Worm (Caenorhabditis elegans): Measurements from ENCODE around the gene ssq-1.

ssq-1 gene

ce11 chrIV:9811487-9811886 lies 40.9 kb upstream of the ssq-1 start:
- TF ChIP-seq nhr-76 (tag; optimal IDR thresholded peaks at IDR 0.05) (no peak), ztf-11 (tag; optimal IDR thresholded peaks at IDR 0.05) (no peak), unc-39 (tag; optimal IDR thresholded peaks at IDR 0.05) (no peak), elt-3 (tag; optimal IDR thresholded peaks at IDR 0.05) (no peak), eor-1 (tag; optimal IDR thresholded peaks at IDR 0.05) (no peak), nhr-237 (tag; optimal IDR thresholded peaks at IDR 0.05) (no peak), egl-5 (tag; optimal IDR thresholded peaks at IDR 0.05) (no peak), tbx-2 (tag; optimal IDR thresholded peaks at IDR 0.05) (no peak), sea-2 (GFP tag; optimal IDR thresholded peaks at IDR 0.05) (no peak), fkh-10 (GFP tag; optimal IDR thresholded peaks at IDR 0.05) (no peak), nhr-67 (tag; optimal IDR thresholded peaks at IDR 0.05) (no peak), fkh-2 (tag; optimal IDR thresholded peaks at IDR 0.05) (no peak), fos-1 (tag; optimal IDR thresholded peaks at IDR 0.05) (no peak), nhr-77 (tag; optimal IDR thresholded peaks at IDR 0.05) (no peak), unc-62 (GFP tag; optimal IDR thresholded peaks at IDR 0.05) (no peak), ama-1 (optimal IDR thresholded peaks at IDR 0.05) (no peak), mdl-1 (tag; optimal IDR thresholded peaks at IDR 0.05) (no peak), nhr-11 (tag; optimal IDR thresholded peaks at IDR 0.05) (no peak), R02D3.7 (tag; optimal IDR thresholded peaks at IDR 0.05) (no peak), nhr-43 (tag; optimal IDR thresholded peaks at IDR 0.05; ENCODE audit: poor library complexity, severe bottlenecking) (no peak)

- TF ChIP-seq nhr-28 (tag; optimal IDR thresholded peaks at IDR 0.05) (no peak), ceh-82 (tag; optimal IDR thresholded peaks at IDR 0.05) (no peak), nhr-11 (tag; optimal IDR thresholded peaks at IDR 0.05) (no peak), nhr-77 (tag; optimal IDR thresholded peaks at IDR 0.05) (no peak), nhr-43 (tag; optimal IDR thresholded peaks at IDR 0.05; ENCODE audit: poor library complexity, severe bottlenecking) (no peak), daf-12 (tag; optimal IDR thresholded peaks at IDR 0.05) (no peak), pqm-1 (tag; optimal IDR thresholded peaks at IDR 0.05) (no peak), ZK546.5 (tag; optimal IDR thresholded peaks at IDR 0.05) (no peak), lin-39 (tag; optimal IDR thresholded peaks at IDR 0.05) (no peak)
These were observed 36.9 kb upstream of the ssq-1 start, which contains the start of gene egl-20 for ce11 chrIV:9815432-9815831. Gene egl-20, minus strand, starts transcription at chrIV:9815532.

- TF ChIP-seq nhr-25 (tag; optimal IDR thresholded peaks at IDR 0.05) (no peak), daf-12 (tag; optimal IDR thresholded peaks at IDR 0.05) (no peak), ama-1 (optimal IDR thresholded peaks at IDR 0.05) (no peak), fkh-2 (tag; optimal IDR thresholded peaks at IDR 0.05) (no peak), nhr-23 (tag; optimal IDR thresholded peaks at IDR 0.05) (peak; percentile 40), nhr-77 (tag; optimal IDR thresholded peaks at IDR 0.05) (no peak)
These were observed 30.7 kb upstream of the ssq-1 start, which contains the start of gene col-123 for ce11 chrIV:9821621-9822020. Gene col-123, plus strand, starts transcription at chrIV:9821921.

DNA sequence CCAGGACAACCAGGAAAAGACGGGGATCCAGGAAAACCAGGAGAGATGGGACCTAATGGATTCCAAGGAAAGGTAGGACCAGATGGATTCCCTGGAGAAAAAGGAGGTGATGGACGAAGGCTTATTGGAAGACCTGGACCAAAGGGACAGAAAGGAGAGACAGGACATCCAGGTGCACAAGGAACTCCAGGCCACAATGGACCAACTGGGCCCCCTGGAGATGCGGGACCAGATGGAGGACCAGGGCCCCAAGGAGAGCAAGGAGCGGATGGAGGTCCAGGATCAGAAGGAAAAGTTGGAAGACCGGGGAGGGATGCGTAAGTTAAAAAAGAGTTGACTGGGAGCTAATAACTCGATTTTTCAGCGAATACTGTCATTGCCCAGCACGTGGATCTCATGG lies 29.8 kb upstream of the ssq-1 start:
- TF ChIP-seq eor-1 (tag; optimal IDR thresholded peaks at IDR 0.05) = no peak

DNA sequence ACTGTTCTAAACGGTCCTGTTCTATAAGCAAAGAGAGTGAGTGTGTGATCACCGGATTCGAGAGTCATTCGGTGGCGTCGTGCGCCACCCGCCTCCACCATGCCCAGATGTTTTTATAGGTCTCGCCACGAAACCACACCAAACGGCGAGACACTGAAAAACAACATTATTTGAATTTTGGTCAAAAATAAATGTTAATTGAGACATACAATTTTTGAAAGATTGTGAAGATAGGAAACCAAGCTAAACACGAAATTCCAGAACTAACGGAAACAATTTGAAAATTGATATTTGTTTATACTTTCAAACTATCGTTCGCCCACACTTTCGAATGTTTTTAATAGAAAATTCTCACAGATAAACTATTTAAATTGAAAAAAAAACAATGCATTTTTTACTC lies 27.9 kb upstream of the ssq-1 start, which contains the start of gene catp-6:
Gene catp-6, minus strand, starts transcription at position 101 of the 400 bp plus-strand sequence.
- TF ChIP-seq tbx-2 (tag; optimal IDR thresholded peaks at IDR 0.05) (no peak), egl-5 (tag; optimal IDR thresholded peaks at IDR 0.05) (no peak), nhr-11 (tag; optimal IDR thresholded peaks at IDR 0.05) (no peak), fos-1 (tag; optimal IDR thresholded peaks at IDR 0.05) (no peak), elt-3 (tag; optimal IDR thresholded peaks at IDR 0.05) (no peak), skn-1 (tag; optimal IDR thresholded peaks at IDR 0.05) (no peak), ztf-4 (tag; optimal IDR thresholded peaks at IDR 0.05) (no peak), fkh-2 (tag; optimal IDR thresholded peaks at IDR 0.05) (no peak), lin-39 (tag; optimal IDR thresholded peaks at IDR 0.05) (no peak), eor-1 (tag; optimal IDR thresholded peaks at IDR 0.05) (no peak), R02D3.7 (tag; optimal IDR thresholded peaks at IDR 0.05) (no peak), jun-1 (tag; optimal IDR thresholded peaks at IDR 0.05) (no peak), unc-39 (tag; optimal IDR thresholded peaks at IDR 0.05) (no peak)

DNA sequence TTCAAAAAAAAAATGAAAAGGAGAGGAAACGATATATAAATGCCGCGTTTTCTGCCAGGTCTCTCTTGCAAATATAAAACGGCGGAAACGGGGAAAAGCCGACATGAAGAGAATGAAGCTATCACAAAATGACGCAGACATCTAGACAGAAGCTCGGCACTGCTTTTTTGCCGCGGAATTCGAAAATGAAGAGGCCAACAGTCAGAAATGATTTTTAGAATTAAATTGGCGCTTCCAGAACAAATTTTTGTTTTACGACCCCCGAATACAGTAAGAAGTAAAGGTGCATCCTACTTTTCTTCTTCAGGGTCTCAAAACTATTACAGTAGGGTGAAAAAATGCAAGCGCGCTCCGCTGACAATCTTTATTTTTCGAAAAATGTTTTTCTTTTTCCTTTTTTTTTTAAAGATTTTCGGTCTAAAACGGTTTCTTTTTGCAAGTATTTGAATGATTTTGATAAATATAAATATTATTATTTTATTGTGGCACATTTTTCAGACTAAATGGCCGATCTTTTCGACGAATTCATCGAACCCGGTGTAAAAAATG lies 27.1 kb upstream of the ssq-1 start, which contains the start of gene mtr-4:
Gene mtr-4, plus strand, starts transcription at position 499 of the 549 bp plus-strand sequence.
- TF ChIP-seq nhr-77 (tag; optimal IDR thresholded peaks at IDR 0.05) = no peak
- peak; percentile 27 for TF ChIP-seq egl-5 (tag; optimal IDR thresholded peaks at IDR 0.05)
- no peak for TF ChIP-seq fkh-2 (tag; optimal IDR thresholded peaks at IDR 0.05)
- peak; percentile 85 for TF ChIP-seq elt-2 (tag; optimal IDR thresholded peaks at IDR 0.05)
- no peak for TF ChIP-seq ceh-82 (tag; optimal IDR thresholded peaks at IDR 0.05)
- TF ChIP-seq eor-1 (tag; optimal IDR thresholded peaks at IDR 0.05) = no peak
- no peak for TF ChIP-seq nhr-28 (tag; optimal IDR thresholded peaks at IDR 0.05)
- TF ChIP-seq nhr-76 (tag; optimal IDR thresholded peaks at IDR 0.05) = no peak
- TF ChIP-seq jun-1 (tag; optimal IDR thresholded peaks at IDR 0.05) = no peak
- TF ChIP-seq unc-39 (tag; optimal IDR thresholded peaks at IDR 0.05) = no peak
- TF ChIP-seq mdl-1 (tag; optimal IDR thresholded peaks at IDR 0.05) = no peak
- TF ChIP-seq elt-3 (tag; optimal IDR thresholded peaks at IDR 0.05) = no peak
- no peak for TF ChIP-seq ceh-28 (tag; optimal IDR thresholded peaks at IDR 0.05)
- TF ChIP-seq fkh-10 (GFP tag; optimal IDR thresholded peaks at IDR 0.05) = no peak
- TF ChIP-seq lsy-12 (tag; optimal IDR thresholded peaks at IDR 0.05) = no peak
- no peak for TF ChIP-seq mml-1 (tag; optimal IDR thresholded peaks at IDR 0.05)
- TF ChIP-seq hmg-11 (tag; optimal IDR thresholded peaks at IDR 0.05) = no peak
- no peak for TF ChIP-seq ama-1 (optimal IDR thresholded peaks at IDR 0.05)
- TF ChIP-seq ceh-9 (tag; optimal IDR thresholded peaks at IDR 0.05) = no peak
- no peak for TF ChIP-seq sea-2 (GFP tag; optimal IDR thresholded peaks at IDR 0.05)
- no peak for TF ChIP-seq egl-27 (tag; optimal IDR thresholded peaks at IDR 0.05)
- no peak for TF ChIP-seq lin-39 (tag; optimal IDR thresholded peaks at IDR 0.05)
- no peak for TF ChIP-seq zag-1 (tag; optimal IDR thresholded peaks at IDR 0.05)
- peak; percentile 24 for TF ChIP-seq skn-1 (tag; optimal IDR thresholded peaks at IDR 0.05)
- TF ChIP-seq nhr-12 (tag; optimal IDR thresholded peaks at IDR 0.05) = no peak
